Fruit fly (Drosophila melanogaster) whole organism, embryonic: ENCODE measurements around the gene Drgx.
A peak's percentile ranks its signal among the peaks of the same experiment; 100 is the strongest.

Experiments used
- Adf1 ChIP-seq: fragments of 200-800 bp; sonication (Bioruptor generic); IDR thresholded peaks from 2 replicates; pipeline ENCODE4 v1.3.6; 2022; ENCODE audit warnings: missing biosample characterization, missing genetic modification characterization
- Antp ChIP-seq: fragments of 200-800 bp; sonication (Bioruptor generic); optimal IDR thresholded peaks from 3 replicates; lab custom pipeline; 2016; ENCODE audit warnings: missing biosample characterization, missing genetic modification characterization
- CG10274 ChIP-seq: fragments of 200-800 bp; sonication (Bioruptor generic); optimal IDR thresholded peaks from 3 replicates; lab custom pipeline; 2017; ENCODE audit warnings: missing biosample characterization, mild to moderate bottlenecking, missing genetic modification characterization
- CG11456 ChIP-seq: fragments of 200-800 bp; sonication (Bioruptor generic); IDR thresholded peaks from 3 replicates; pipeline ENCODE4 v1.3.6; 2022; ENCODE audit warnings: missing biosample characterization, missing genetic modification characterization
- CG11504 ChIP-seq: fragments of 200-800 bp; sonication (Bioruptor generic); optimal IDR thresholded peaks from 3 replicates; lab custom pipeline; 2019; ENCODE audit warnings: missing biosample characterization, mild to moderate bottlenecking, missing genetic modification characterization, moderate library complexity
- CG12391 ChIP-seq: fragments of 200-800 bp; sonication (Bioruptor generic); optimal IDR thresholded peaks from 3 replicates; lab custom pipeline; 2018; ENCODE audit warnings: missing biosample characterization, mild to moderate bottlenecking, missing genetic modification characterization, moderate library complexity
- CG12769 ChIP-seq: fragments of 200-800 bp; sonication (Bioruptor generic); optimal IDR thresholded peaks from 2 replicates; lab custom pipeline; 2019; ENCODE audit warnings: missing biosample characterization, mild to moderate bottlenecking, missing genetic modification characterization, moderate library complexity
- CG12942 ChIP-seq: fragments of 200-800 bp; sonication (Bioruptor generic); optimal IDR thresholded peaks from 3 replicates; lab custom pipeline; 2016; ENCODE audit warnings: missing biosample characterization, missing genetic modification characterization
- CG13123 ChIP-seq: fragments of 200-800 bp; sonication (Bioruptor generic); optimal IDR thresholded peaks from 2 replicates; lab custom pipeline; 2016; ENCODE audit warnings: missing biosample characterization, missing genetic modification characterization
- CG13287 ChIP-seq: fragments of 200-800 bp; sonication (Bioruptor generic); IDR thresholded peaks from 2 replicates; pipeline ENCODE4 v1.3.6; 2022; ENCODE audit warnings: missing biosample characterization, missing genetic modification characterization; ENCODE audit not compliant: partially characterized antibody
- CG13296 ChIP-seq: fragments of 200-800 bp; sonication (Bioruptor generic); optimal IDR thresholded peaks from 3 replicates; lab custom pipeline; 2018; ENCODE audit warnings: missing biosample characterization, mild to moderate bottlenecking, missing genetic modification characterization
- CG13624 ChIP-seq: fragments of 200-800 bp; sonication (Bioruptor generic); optimal IDR thresholded peaks from 2 replicates; lab custom pipeline; 2016; ENCODE audit warnings: missing biosample characterization, missing genetic modification characterization
- CG14860 ChIP-seq: fragments of 200-800 bp; sonication (Bioruptor generic); IDR thresholded peaks from 3 replicates; pipeline ENCODE4 v1.3.6; 2022; ENCODE audit warnings: missing biosample characterization, missing genetic modification characterization; ENCODE audit not compliant: partially characterized antibody
- CG14965 ChIP-seq: fragments of 200-800 bp; sonication (Bioruptor generic); optimal IDR thresholded peaks from 2 replicates; lab custom pipeline; 2016; ENCODE audit warnings: missing biosample characterization, missing genetic modification characterization, borderline replicate concordance
- CG17361 ChIP-seq: fragments of 200-800 bp; sonication (Bioruptor generic); IDR thresholded peaks from 3 replicates; pipeline ENCODE4 v1.3.6; 2022; ENCODE audit warnings: missing biosample characterization, missing genetic modification characterization
- CG18262 ChIP-seq: fragments of 200-800 bp; optimal IDR thresholded peaks from 3 replicates; lab custom pipeline; 2019; ENCODE audit warnings: missing biosample characterization, mild to moderate bottlenecking, missing genetic modification characterization, moderate library complexity
- CG2199 ChIP-seq: fragments of 200-800 bp; sonication (Bioruptor generic); IDR thresholded peaks from 3 replicates; pipeline ENCODE4 v1.3.6; 2022; ENCODE audit warnings: missing biosample characterization, missing genetic modification characterization
- CG32772 ChIP-seq: fragments of 200-800 bp; sonication (Bioruptor generic); IDR thresholded peaks from 2 replicates; pipeline ENCODE4 v1.3.6; 2022; ENCODE audit warnings: missing biosample characterization, missing genetic modification characterization
- CG8359 ChIP-seq: fragments of 200-800 bp; sonication (Bioruptor generic); optimal IDR thresholded peaks from 2 replicates; lab custom pipeline; 2017; ENCODE audit warnings: missing biosample characterization, mild to moderate bottlenecking, missing genetic modification characterization, borderline replicate concordance
- CG8765 ChIP-seq: fragments of 200-800 bp; sonication (Bioruptor generic); IDR thresholded peaks from 2 replicates; pipeline ENCODE4 v1.3.6; 2022; ENCODE audit warnings: missing biosample characterization, missing genetic modification characterization
- CG9817 ChIP-seq: fragments of 200-800 bp; sonication (Bioruptor generic); optimal IDR thresholded peaks from 2 replicates; lab custom pipeline; 2018; ENCODE audit warnings: missing biosample characterization, mild to moderate bottlenecking, missing genetic modification characterization, moderate library complexity
- Dfd ChIP-seq, 2 experiments: fragments of >200 bp; optimal IDR thresholded peaks; 2 replicates each; lab custom pipeline; 2017; ENCODE audit warnings: missing biosample characterization in 2 of 2, missing genetic modification characterization in 2 of 2
- Dll ChIP-seq: fragments of 200-800 bp; sonication (Bioruptor generic); IDR thresholded peaks from 4 replicates; pipeline ENCODE4 v1.3.6; 2022; ENCODE audit warnings: missing biosample characterization, missing genetic modification characterization; ENCODE audit not compliant: partially characterized antibody
- Doc2 ChIP-seq: fragments of 200-800 bp; sonication (Bioruptor generic); IDR thresholded peaks from 2 replicates; pipeline ENCODE4 v1.3.6; 2022; ENCODE audit warnings: missing biosample characterization, missing genetic modification characterization
- Doc3 ChIP-seq: fragments of 200-800 bp; sonication (Bioruptor generic); IDR thresholded peaks from 3 replicates; pipeline ENCODE4 v1.3.6; 2022; ENCODE audit warnings: missing biosample characterization, missing genetic modification characterization; ENCODE audit not compliant: partially characterized antibody
- HLH3B ChIP-seq: fragments of 200-800 bp; sonication (Bioruptor generic); IDR thresholded peaks from 2 replicates; pipeline ENCODE4 v1.3.6; 2022; ENCODE audit warnings: missing biosample characterization, missing genetic modification characterization
- HLH4C ChIP-seq: fragments of 200-800 bp; sonication (Bioruptor generic); IDR thresholded peaks from 3 replicates; pipeline ENCODE4 v1.3.6; 2022; ENCODE audit warnings: missing biosample characterization, missing genetic modification characterization; ENCODE audit not compliant: partially characterized antibody
- HLH54F ChIP-seq: fragments of 200-800 bp; sonication (Bioruptor generic); optimal IDR thresholded peaks from 3 replicates; lab custom pipeline; 2016; ENCODE audit warnings: missing biosample characterization, missing genetic modification characterization
- Hr78 ChIP-seq, 2 experiments: fragments of 200-800 bp in 1 of 2; fragments of >200 bp in 1 of 2; sonication (Bioruptor generic) in 1 of 2; optimal IDR thresholded peaks; 2 replicates each; lab custom pipeline; 2017 to 2019; ENCODE audit warnings: missing biosample characterization in 2 of 2, missing genetic modification characterization in 2 of 2, mild to moderate bottlenecking in 1 of 2, moderate library complexity in 1 of 2
- Lpt ChIP-seq: fragments of >200 bp; optimal IDR thresholded peaks from 2 replicates; lab custom pipeline; 2018; ENCODE audit warnings: missing biosample characterization, missing genetic modification characterization
- MTF-1 ChIP-seq: fragments of 200-800 bp; sonication (Bioruptor generic); optimal IDR thresholded peaks from 2 replicates; lab custom pipeline; 2018; ENCODE audit warnings: missing biosample characterization, mild to moderate bottlenecking, missing genetic modification characterization, borderline replicate concordance
- Max ChIP-seq: fragments of 200-800 bp; sonication (Bioruptor generic); optimal IDR thresholded peaks from 2 replicates; lab custom pipeline; 2016; ENCODE audit warnings: missing biosample characterization, mild to moderate bottlenecking, missing genetic modification characterization
- Rx ChIP-seq: fragments of 200-800 bp; sonication (Bioruptor generic); IDR thresholded peaks from 2 replicates; pipeline ENCODE4 v1.3.6; 2022; ENCODE audit warnings: missing biosample characterization, missing genetic modification characterization
- Scr ChIP-seq: fragments of 200-800 bp; sonication (Bioruptor generic); IDR thresholded peaks from 2 replicates; pipeline ENCODE4 v1.3.6; 2022; ENCODE audit warnings: missing biosample characterization, missing genetic modification characterization; ENCODE audit not compliant: partially characterized antibody
- Sox100B ChIP-seq: fragments of 200-800 bp; sonication (Bioruptor generic); optimal IDR thresholded peaks from 3 replicates; lab custom pipeline; 2018; ENCODE audit warnings: missing biosample characterization, mild to moderate bottlenecking, missing genetic modification characterization
- Vsx1 ChIP-seq: fragments of 200-800 bp; sonication (Bioruptor generic); optimal IDR thresholded peaks from 2 replicates; lab custom pipeline; 2017; ENCODE audit warnings: missing biosample characterization, mild to moderate bottlenecking, missing genetic modification characterization, missing genetic modification reagents
- ash1 ChIP-seq: fragments of 200-800 bp; sonication (Bioruptor generic); optimal IDR thresholded peaks from 2 replicates; lab custom pipeline; 2018; ENCODE audit warnings: missing biosample characterization, mild to moderate bottlenecking, missing genetic modification characterization
- az2 ChIP-seq: fragments of 200-800 bp; sonication (Bioruptor generic); optimal IDR thresholded peaks from 3 replicates; lab custom pipeline; 2016; ENCODE audit warnings: missing biosample characterization, missing genetic modification characterization
- chn ChIP-seq: fragments of 200-800 bp; sonication (Bioruptor generic); optimal IDR thresholded peaks from 2 replicates; lab custom pipeline; 2016; ENCODE audit warnings: missing biosample characterization, missing genetic modification characterization
- dysf ChIP-seq: fragments of 200-800 bp; sonication (Bioruptor generic); IDR thresholded peaks from 3 replicates; pipeline ENCODE4 v1.3.6; 2022; ENCODE audit warnings: missing biosample characterization, missing genetic modification characterization
- fd64A ChIP-seq: fragments of 200-800 bp; sonication (Bioruptor generic); optimal IDR thresholded peaks from 3 replicates; lab custom pipeline; 2018; ENCODE audit warnings: missing biosample characterization, mild to moderate bottlenecking, missing genetic modification characterization
- nom ChIP-seq: fragments of 200-800 bp; sonication (Bioruptor generic); optimal IDR thresholded peaks from 2 replicates; lab custom pipeline; 2017; ENCODE audit warnings: missing biosample characterization, missing genetic modification characterization, mild to moderate bottlenecking, moderate library complexity, missing genetic modification reagents
- phol ChIP-seq: fragments of 200-800 bp; sonication (Bioruptor generic); optimal IDR thresholded peaks from 3 replicates; lab custom pipeline; 2018; ENCODE audit warnings: missing biosample characterization, mild to moderate bottlenecking, missing genetic modification characterization, moderate library complexity
- sd ChIP-seq: fragments of 200-800 bp; sonication (Bioruptor generic); optimal IDR thresholded peaks from 3 replicates; lab custom pipeline; 2018; ENCODE audit warnings: missing biosample characterization, mild to moderate bottlenecking, missing genetic modification characterization, moderate library complexity
- sim ChIP-seq: fragments of 200-800 bp; sonication (Bioruptor generic); IDR thresholded peaks from 2 replicates; pipeline ENCODE4 v1.3.6; 2022; ENCODE audit warnings: missing biosample characterization, missing genetic modification characterization
- stwl ChIP-seq: fragments of 200-800 bp; sonication (Bioruptor generic); optimal IDR thresholded peaks from 3 replicates; lab custom pipeline; 2018; ENCODE audit warnings: missing biosample characterization, mild to moderate bottlenecking, missing genetic modification characterization, moderate library complexity
- trh ChIP-seq: fragments of 200-800 bp; sonication (Bioruptor generic); optimal IDR thresholded peaks from 2 replicates; lab custom pipeline; 2016; ENCODE audit warnings: missing biosample characterization, missing genetic modification characterization
- wor ChIP-seq: fragments of 200-800 bp; sonication (Bioruptor generic); IDR thresholded peaks from 2 replicates; pipeline ENCODE4 v1.3.6; 2022; ENCODE audit warnings: missing biosample characterization, missing genetic modification characterization
- zen ChIP-seq: fragments of 200-800 bp; sonication (Bioruptor generic); optimal IDR thresholded peaks from 3 replicates; lab custom pipeline; 2018; ENCODE audit warnings: missing biosample characterization, mild to moderate bottlenecking, missing genetic modification characterization, moderate library complexity
- zfh1 ChIP-seq: fragments of 200-800 bp; sonication (Bioruptor generic); IDR thresholded peaks from 3 replicates; pipeline ENCODE4 v1.3.6; 2022; ENCODE audit warnings: missing biosample characterization, missing genetic modification characterization

The Drgx gene

dm6 chr2L:3712949-3713416 is 50.4 kb downstream of the Drgx start, which contains the start of the genes CG31955 and CG2818 (continued):
- TF ChIP-seq CG8765 (GFP tag; lab: Robert Waterston, UW) (no peak), Max (GFP tag; lab: Kevin White, UChicago) (peak; percentile 8), dysf (GFP tag; lab: Robert Waterston, UW) (no peak), fd64A (no peak), CG17361 (peak; percentile 38; the same call in 1 of the 3 replicates), nom (GFP tag; lab: Kevin White, UChicago) (no peak), Lpt (GFP tag; lab: Kevin White, UChicago) (no peak), HLH4C (GFP tag; lab: Robert Waterston, UW) (peak; percentile 50; the same call in 1 of the 3 replicates), CG11504 (no peak), sd (tag; lab: Kevin White, UChicago) (peak; percentile 51), Doc2 (GFP tag; lab: Robert Waterston, UW) (no peak), CG12942 (GFP tag; lab: Kevin White, UChicago) (no peak), Dfd (GFP tag; optimal IDR thresholded peaks at IDR 0.05; lab: Kevin White, UChicago) (no peak), CG12769 (tag; lab: Kevin White, UChicago) (peak; percentile 36), chn (GFP tag; lab: Kevin White, UChicago) (peak; percentile 16), CG14965 (GFP tag; lab: Kevin White, UChicago) (no peak), CG13624 (GFP tag; lab: Kevin White, UChicago) (peak; percentile 6), CG13287 (peak; percentile 84), CG12391 (peak; percentile 18), sim (GFP tag; lab: Robert Waterston, UW) (no peak), trh (GFP tag; lab: Kevin White, UChicago) (no peak), CG2199 (GFP tag; lab: Robert Waterston, UW) (no peak), HLH54F (peak; percentile 35), HLH3B (GFP tag; lab: Robert Waterston, UW) (no peak), CG11456 (GFP tag; lab: Robert Waterston, UW) (no peak), wor (GFP tag; lab: Robert Waterston, UW) (no peak), ash1 (no peak), Sox100B (GFP tag; lab: Kevin White, UChicago) (no peak), zen (tag; lab: Kevin White, UChicago) (no peak), Hr78 (GFP tag; optimal IDR thresholded peaks at IDR 0.05; lab: Kevin White, UChicago) (no peak), CG18262 (no peak), Scr (peak; percentile 83), CG13123 (GFP tag; lab: Kevin White, UChicago) (no peak), CG9817 (tag; lab: Kevin White, UChicago) (no peak), Antp (GFP tag; lab: Kevin White, UChicago) (no peak), CG13296 (GFP tag; lab: Kevin White, UChicago) (no peak), zfh1 (GFP tag; lab: Robert Waterston, UW) (no peak), MTF-1 (GFP tag; lab: Kevin White, UChicago) (no peak), CG32772 (GFP tag; lab: Robert Waterston, UW) (no peak), Vsx1 (GFP tag; lab: Kevin White, UChicago) (no peak), Dll (GFP tag; lab: Robert Waterston, UW) (peak; percentile 82), Doc3 (peak; percentile 68), stwl (peak; percentile 70), az2 (GFP tag; lab: Kevin White, UChicago) (peak; percentile 1), Adf1 (0 out of 2 replicates have a peak, but pooled peaks have one; percentile 5), CG10274 (GFP tag; lab: Kevin White, UChicago) (no peak), Rx (GFP tag; lab: Robert Waterston, UW) (no peak), CG8359 (GFP tag; lab: Kevin White, UChicago) (no peak), phol (peak; percentile 73), CG14860 (peak; percentile 21; the same call in 1 of the 3 replicates)
